Worm (Caenorhabditis elegans) whole organism, young adult: Measurements from ENCODE around the gene col-111.

ENCODE experiments used
- B0019.2 ChIP-seq: fragments of 200-800 bp; sonication (Bioruptor generic); conservative IDR thresholded peaks from 2 replicates; pipeline ENCODE4 v1.3.6; 2022; ENCODE audit warnings: missing genetic modification reagents, missing genetic modification characterization, missing compliant biosample characterization
- F22D6.2 ChIP-seq: sonication (generic microtip); optimal IDR thresholded peaks from 2 replicates; lab custom pipeline; 2016; ENCODE audit warnings: mild to moderate bottlenecking, missing genetic modification characterization, missing compliant biosample characterization
- F37B4.10 ChIP-seq: fragments of 200-800 bp; sonication (Bioruptor generic); IDR thresholded peaks from 2 replicates; pipeline ENCODE4 v1.3.6; 2022; ENCODE audit warnings: missing genetic modification characterization, missing compliant biosample characterization
- F39B2.1 ChIP-seq: fragments of 200-800 bp; sonication (Bioruptor generic); IDR thresholded peaks from 2 replicates; pipeline ENCODE4 v1.3.6; 2022; ENCODE audit warnings: missing genetic modification reagents, missing genetic modification characterization, missing compliant biosample characterization
- F52B5.7 ChIP-seq: sonication (generic microtip); optimal IDR thresholded peaks from 2 replicates; lab custom pipeline; 2016; ENCODE audit warnings: mild to moderate bottlenecking, missing genetic modification characterization, missing compliant biosample characterization
- K11D2.4 ChIP-seq: fragments of 200-800 bp; sonication (Bioruptor generic); IDR thresholded peaks from 2 replicates; pipeline ENCODE4 v1.3.6; 2022; ENCODE audit warnings: missing genetic modification reagents, missing genetic modification characterization, missing compliant biosample characterization
- K12H6.12 ChIP-seq: fragments of 200-800 bp; sonication (Bioruptor generic); optimal IDR thresholded peaks from 2 replicates; lab custom pipeline; 2018; ENCODE audit warnings: mild to moderate bottlenecking, missing genetic modification characterization, missing compliant biosample characterization
- Y53F4B.3 ChIP-seq: fragments of 200-800 bp; sonication (Bioruptor generic); IDR thresholded peaks from 2 replicates; pipeline ENCODE4 v1.3.6; 2022; ENCODE audit warnings: missing genetic modification reagents, missing genetic modification characterization, missing compliant biosample characterization
- Y79H2A.3 ChIP-seq: fragments of 200-800 bp; sonication (Bioruptor generic); conservative IDR thresholded peaks from 2 replicates; pipeline ENCODE4 v1.3.6; 2022; ENCODE audit warnings: missing genetic modification reagents, missing genetic modification characterization, missing compliant biosample characterization
- ZK185.1 ChIP-seq: sonication (generic microtip); optimal IDR thresholded peaks from 2 replicates; lab custom pipeline; 2016; ENCODE audit warnings: mild to moderate bottlenecking, missing genetic modification characterization, missing compliant biosample characterization; ENCODE audit not compliant: poor library complexity, severe bottlenecking
- athp-1 ChIP-seq: sonication (generic microtip); optimal IDR thresholded peaks from 2 replicates; lab custom pipeline; 2017; ENCODE audit warnings: mild to moderate bottlenecking, missing genetic modification characterization, missing compliant biosample characterization
- attf-3 ChIP-seq: fragments of 200-800 bp; sonication (Bioruptor generic); conservative IDR thresholded peaks from 2 replicates; pipeline ENCODE4 v1.3.6; 2022; ENCODE audit warnings: missing genetic modification reagents, missing genetic modification characterization, missing compliant biosample characterization
- bed-2 ChIP-seq: fragments of 200-800 bp; sonication (Bioruptor generic); IDR thresholded peaks from 2 replicates; pipeline ENCODE4 v1.3.6; 2022; ENCODE audit warnings: missing genetic modification reagents, missing genetic modification characterization, missing compliant biosample characterization
- cebp-2 ChIP-seq: fragments of 200-800 bp; sonication (Bioruptor generic); IDR thresholded peaks from 2 replicates; pipeline ENCODE4 v1.3.6; 2022; ENCODE audit warnings: missing genetic modification characterization, missing compliant biosample characterization
- ceh-79 ChIP-seq: sonication (generic microtip); optimal IDR thresholded peaks from 2 replicates; lab custom pipeline; 2017; ENCODE audit warnings: mild to moderate bottlenecking, missing genetic modification characterization, missing compliant biosample characterization
- die-1 ChIP-seq: sonication (generic microtip); optimal IDR thresholded peaks from 2 replicates; lab custom pipeline; 2016; ENCODE audit warnings: missing genotype, mild to moderate bottlenecking, missing genetic modification characterization, missing compliant biosample characterization
- egl-18 ChIP-seq: fragments of 200-800 bp; sonication (Bioruptor generic); IDR thresholded peaks from 2 replicates; pipeline ENCODE4 v1.3.6; 2022; ENCODE audit warnings: missing genetic modification reagents, missing genetic modification characterization, missing compliant biosample characterization
- egl-44 ChIP-seq: fragments of 200-800 bp; sonication (Bioruptor generic); IDR thresholded peaks from 2 replicates; pipeline ENCODE4 v1.3.6; 2022; ENCODE audit warnings: missing genetic modification reagents, missing genetic modification characterization, missing compliant biosample characterization
- let-526 ChIP-seq: fragments of 200-800 bp; sonication (Bioruptor generic); IDR thresholded peaks from 2 replicates; pipeline ENCODE4 v1.3.6; 2022; ENCODE audit warnings: missing genetic modification reagents, missing genetic modification characterization, missing compliant biosample characterization
- let-607 ChIP-seq, 2 experiments: fragments of 200-800 bp in 1 of 2; sonication (Bioruptor generic) in 1 of 2; sonication (generic microtip) in 1 of 2; optimal IDR thresholded peaks; 2 replicates each; lab custom pipeline; 2016 to 2018; ENCODE audit warnings: mild to moderate bottlenecking in 2 of 2, missing compliant biosample characterization in 2 of 2, missing genetic modification characterization in 2 of 2, moderate library complexity in 2 of 2, missing genotype in 1 of 2
- lin-26 ChIP-seq: fragments of 200-800 bp; sonication (Bioruptor generic); IDR thresholded peaks from 2 replicates; pipeline ENCODE4 v1.3.6; 2022; ENCODE audit warnings: missing genetic modification reagents, missing genetic modification characterization, missing compliant biosample characterization
- lsl-1 ChIP-seq: fragments of 200-800 bp; sonication (Bioruptor generic); optimal IDR thresholded peaks from 2 replicates; lab custom pipeline; 2018; ENCODE audit warnings: mild to moderate bottlenecking, missing genetic modification characterization, moderate library complexity, missing compliant biosample characterization
- madf-10 ChIP-seq: sonication (generic microtip); optimal IDR thresholded peaks from 2 replicates; lab custom pipeline; 2016; ENCODE audit warnings: mild to moderate bottlenecking, missing genetic modification characterization, missing compliant biosample characterization
- madf-3 ChIP-seq: fragments of 200-800 bp; sonication (Bioruptor generic); IDR thresholded peaks from 2 replicates; pipeline ENCODE4 v1.3.6; 2022; ENCODE audit warnings: missing genetic modification reagents, missing genetic modification characterization, missing compliant biosample characterization
- madf-8 ChIP-seq: fragments of 200-800 bp; sonication (Bioruptor generic); conservative IDR thresholded peaks from 2 replicates; pipeline ENCODE4 v1.3.6; 2022; ENCODE audit warnings: missing genetic modification reagents, missing genetic modification characterization, missing compliant biosample characterization
- mcd-1 ChIP-seq: fragments of 200-800 bp; sonication (Bioruptor generic); IDR thresholded peaks from 2 replicates; pipeline ENCODE4 v1.3.6; 2022; ENCODE audit warnings: missing genetic modification reagents, missing genetic modification characterization, missing compliant biosample characterization
- mes-4 ChIP-seq: sonication (generic microtip); optimal IDR thresholded peaks from 2 replicates; lab custom pipeline; 2016; ENCODE audit warnings: missing genotype, missing genetic modification characterization, missing compliant biosample characterization
- mxl-1 ChIP-seq: sonication (generic microtip); optimal IDR thresholded peaks from 2 replicates; lab custom pipeline; 2016; ENCODE audit warnings: missing genetic modification characterization, missing compliant biosample characterization
- nfyb-1 ChIP-seq: fragments of 200-800 bp; sonication (Bioruptor generic); IDR thresholded peaks from 2 replicates; pipeline ENCODE4 v1.3.6; 2022; ENCODE audit warnings: missing genetic modification reagents, missing genetic modification characterization, missing compliant biosample characterization
- nhr-179 ChIP-seq: sonication (generic microtip); optimal IDR thresholded peaks from 2 replicates; lab custom pipeline; 2016; ENCODE audit warnings: mild to moderate bottlenecking, missing genetic modification characterization, missing compliant biosample characterization
- rpc-1 ChIP-seq, 2 experiments: fragments of 150-350 bp in 1 of 2; sonication (generic microtip) in 1 of 2; optimal IDR thresholded peaks; 2 replicates each; lab custom pipeline; 2014 to 2018; ENCODE audit warnings: missing biosample characterization in 1 of 2, missing genetic modification characterization in 1 of 2, missing genetic modification reagents in 1 of 2, missing genotype in 1 of 2
- snpc-4 ChIP-seq, 5 experiments: fragments of 150-350 bp in 1 of 5; sonication (generic microtip) in 4 of 5; optimal IDR thresholded peaks; 2 replicates each; lab custom pipeline; 2014 to 2018; ENCODE audit warnings: missing genetic modification characterization in 5 of 5, missing biosample characterization in 3 of 5, antibody characterized with exemption in 2 of 5, mild to moderate bottlenecking in 2 of 5, missing compliant biosample characterization in 2 of 5, missing genotype in 2 of 5, moderate library complexity in 2 of 5, missing genetic modification reagents in 1 of 5
- tlf-1 ChIP-seq: fragments of 200-800 bp; sonication (Bioruptor generic); optimal IDR thresholded peaks from 2 replicates; lab custom pipeline; 2018; ENCODE audit warnings: mild to moderate bottlenecking, missing genetic modification characterization, missing compliant biosample characterization
- xnd-1 ChIP-seq: sonication (generic microtip); optimal IDR thresholded peaks from 2 replicates; lab custom pipeline; 2016; ENCODE audit warnings: missing genotype, missing genetic modification reagents, missing genetic modification characterization, missing compliant biosample characterization
- zim-3 ChIP-seq: sonication (generic microtip); optimal IDR thresholded peaks from 2 replicates; lab custom pipeline; 2017; ENCODE audit warnings: mild to moderate bottlenecking, missing genetic modification characterization, moderate library complexity, missing compliant biosample characterization
- ztf-18 ChIP-seq: sonication (generic microtip); optimal IDR thresholded peaks from 2 replicates; lab custom pipeline; 2016; ENCODE audit warnings: missing genotype, mild to moderate bottlenecking, missing genetic modification characterization, missing compliant biosample characterization
- ztf-26 ChIP-seq: sonication (generic microtip); optimal IDR thresholded peaks from 2 replicates; lab custom pipeline; 2017; ENCODE audit warnings: missing genetic modification characterization, missing compliant biosample characterization

col-111 gene

DNA sequence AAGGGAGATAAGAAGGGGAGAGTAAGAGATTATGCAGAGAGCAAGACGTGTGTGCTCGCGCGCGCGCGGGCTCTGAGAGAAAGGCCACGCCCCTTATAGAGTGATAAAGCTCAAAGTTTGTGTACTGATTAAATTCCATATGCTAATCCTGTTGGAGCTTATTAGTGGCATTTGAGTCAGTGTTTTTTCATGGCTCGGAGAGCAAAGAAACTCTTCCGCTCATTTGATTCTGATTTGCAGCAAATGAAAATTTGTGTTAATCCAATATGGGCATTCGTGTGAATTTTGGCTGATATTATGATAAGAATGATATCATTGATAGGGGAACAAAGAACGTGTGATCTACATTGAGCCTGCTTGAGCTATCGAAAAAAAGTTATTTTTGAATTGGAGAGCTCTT, 44.3 kb downstream of the col-111 start:
- TF ChIP-seq bed-2 (GFP tag; lab: Robert Waterston, UW) (no peak), nfyb-1 (GFP tag; lab: Robert Waterston, UW) (no peak), madf-10 (tag; lab: Kevin White, UChicago) (no peak)

DNA sequence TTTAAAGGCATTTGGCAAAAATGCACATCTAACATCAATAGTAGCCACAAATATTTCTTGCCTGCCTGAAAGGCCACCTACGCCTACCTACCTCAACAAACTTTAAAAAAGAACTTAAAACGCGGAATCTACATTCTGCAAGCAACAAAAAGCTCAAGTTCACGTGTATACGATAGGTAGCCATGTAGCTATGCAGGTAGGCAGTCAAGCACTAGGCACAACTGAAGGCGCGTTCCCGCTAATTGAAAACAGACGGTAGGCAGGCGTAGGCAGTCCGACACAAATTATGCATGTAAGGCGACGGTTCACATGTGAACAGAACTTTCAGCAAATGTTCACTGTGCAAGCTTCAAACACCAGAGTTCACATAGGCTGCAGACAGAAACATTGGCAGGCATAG, 45.2 kb downstream of the col-111 start:
- TF ChIP-seq bed-2 (GFP tag; lab: Robert Waterston, UW) = no peak

DNA sequence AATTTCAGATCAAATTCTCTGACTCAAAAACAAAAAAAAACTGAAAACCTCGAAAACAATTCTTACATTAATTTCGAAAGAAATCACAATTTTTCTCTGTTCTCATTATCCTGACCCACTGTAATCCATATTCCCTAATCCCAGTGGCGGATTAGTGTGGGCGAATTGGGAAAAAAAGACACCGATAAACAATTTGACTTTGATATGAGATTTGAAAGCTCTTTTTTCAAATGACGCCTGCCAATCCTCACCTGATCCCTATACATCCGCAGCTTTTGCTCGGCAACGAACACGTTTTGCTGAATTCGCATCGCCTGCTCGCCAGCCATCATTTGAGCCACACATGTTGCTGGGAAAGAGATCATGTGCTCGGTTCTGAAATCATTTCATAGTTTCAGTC, 46.0 kb downstream of the col-111 start:
- TF ChIP-seq bed-2 (GFP tag; lab: Robert Waterston, UW) (no peak), tlf-1 (no peak), rpc-1 (optimal IDR thresholded peaks at IDR 0.05; lab: Kevin White, UChicago) (no peak), rpc-1 (tag; optimal IDR thresholded peaks at IDR 0.05; lab: Kevin White, UChicago) (no peak), ceh-79 (tag; lab: Kevin White, UChicago) (no peak), mxl-1 (tag; lab: Kevin White, UChicago) (no peak), die-1 (tag; lab: Kevin White, UChicago) (no peak), madf-3 (GFP tag; lab: Robert Waterston, UW) (no peak), ztf-26 (tag; lab: Kevin White, UChicago) (no peak), xnd-1 (no peak), let-526 (GFP tag; lab: Robert Waterston, UW) (no peak), lin-26 (GFP tag; lab: Robert Waterston, UW) (no peak), K12H6.12 (tag; lab: Kevin White, UChicago) (no peak), snpc-4 (GFP tag; optimal IDR thresholded peaks at IDR 0.05; lab: Kevin White, UChicago) (no peak), snpc-4 (tag; optimal IDR thresholded peaks at IDR 0.05; lab: Kevin White, UChicago) (no peak), F22D6.2 (tag; lab: Kevin White, UChicago) (no peak), ztf-18 (no peak), egl-44 (no peak), athp-1 (tag; lab: Kevin White, UChicago) (no peak), F52B5.7 (no peak)

DNA sequence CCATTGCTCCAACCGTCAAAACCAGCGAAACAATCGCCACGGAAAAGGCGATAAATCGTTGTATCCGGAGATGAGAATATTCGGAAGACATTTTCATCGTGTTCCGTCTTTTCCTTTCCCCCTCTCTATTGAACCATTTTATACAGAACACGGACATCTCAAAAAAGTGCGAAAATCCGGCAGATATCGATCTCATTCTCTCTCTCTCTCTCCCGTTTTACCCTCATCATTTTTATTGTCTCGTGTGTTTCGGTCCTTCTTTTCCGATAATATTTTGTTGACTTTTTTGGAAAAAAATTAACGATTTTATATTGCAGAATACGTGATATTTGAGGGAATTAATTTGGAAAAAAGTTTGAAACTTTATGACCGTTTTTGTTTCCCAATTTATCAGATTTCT, 48.2 kb downstream of the col-111 start, which contains the start of gene col-110:
TSS of gene col-110 (minus strand) at position 101 of the 400 bp plus-strand sequence.
- TF ChIP-seq Y79H2A.3 (GFP tag; lab: Robert Waterston, UW) (no peak), egl-18 (no peak), B0019.2 (GFP tag; lab: Robert Waterston, UW) (no peak), F39B2.1 (GFP tag; lab: Robert Waterston, UW) (no peak), nhr-179 (no peak), zim-3 (no peak), K11D2.4 (GFP tag; lab: Robert Waterston, UW) (no peak), cebp-2 (no peak), Y53F4B.3 (GFP tag; lab: Robert Waterston, UW) (no peak), F37B4.10 (GFP tag; lab: Robert Waterston, UW) (no peak), ZK185.1 (tag; lab: Kevin White, UChicago) (no peak), madf-8 (GFP tag; lab: Robert Waterston, UW) (no peak), mes-4 (tag; lab: Kevin White, UChicago) (no peak), let-607 (tag; optimal IDR thresholded peaks at IDR 0.05; lab: Kevin White, UChicago) (no peak), lsl-1 (GFP tag; lab: Kevin White, UChicago) (no peak), attf-3 (GFP tag; lab: Robert Waterston, UW) (no peak), mcd-1 (no peak)
